Worm (Caenorhabditis elegans): Measurements from ENCODE around the gene C49G7.12.

ce11 chrV:4047541-4047940, 9.3 kb downstream of the C49G7.12 start, which contains the start of gene srh-169:
- TF ChIP-seq tra-1 (GFP tag; IDR thresholded peaks at IDR 0.05) = no peak
- no peak for TF ChIP-seq ama-1 (optimal IDR thresholded peaks at IDR 0.05)
- no peak for TF ChIP-seq snpc-4 (tag; optimal IDR thresholded peaks at IDR 0.05)

Measured in whole organism, L4 larva.